Fruit fly (Drosophila melanogaster) whole organism, wandering third instar larva: ENCODE data around the gene CkIIbeta.

ENCODE experiments used
- Abd-B ChIP-seq: fragments of >200 bp; optimal IDR thresholded peaks from 2 replicates; lab custom pipeline; 2017; ENCODE audit warnings: missing biosample characterization, missing genetic modification characterization
- Dfd ChIP-seq: fragments of >200 bp; optimal IDR thresholded peaks from 2 replicates; lab custom pipeline; 2017; ENCODE audit warnings: missing biosample characterization, missing genetic modification characterization
- Jra ChIP-seq: sonication (Bioruptor generic); optimal IDR thresholded peaks from 2 replicates; lab custom pipeline; 2016; ENCODE audit warnings: missing biosample characterization, missing genetic modification characterization
- Mio ChIP-seq: sonication (Bioruptor generic); optimal IDR thresholded peaks from 2 replicates; lab custom pipeline; 2016; ENCODE audit warnings: missing biosample characterization, missing genetic modification characterization
- brk ChIP-seq: fragments of 200-800 bp; sonication (Bioruptor generic); optimal IDR thresholded peaks from 2 replicates; lab custom pipeline; 2016; ENCODE audit warnings: missing biosample characterization, mild to moderate bottlenecking, missing genetic modification characterization
- dmrt93B ChIP-seq: fragments of 200-800 bp; sonication (Bioruptor generic); optimal IDR thresholded peaks from 2 replicates; lab custom pipeline; 2018; ENCODE audit warnings: missing biosample characterization, mild to moderate bottlenecking, missing genetic modification characterization
- foxo ChIP-seq, 2 experiments: fragments of 200-800 bp; sonication (Bioruptor generic); optimal IDR thresholded peaks; 2 replicates in 1 of 2; 3 replicates in 1 of 2; lab custom pipeline; 2016 to 2017; ENCODE audit warnings: missing biosample characterization in 2 of 2, missing genetic modification characterization in 2 of 2
- fru ChIP-seq: fragments of 200-800 bp; sonication (Bioruptor generic); optimal IDR thresholded peaks from 3 replicates; lab custom pipeline; 2016; ENCODE audit warnings: missing biosample characterization, mild to moderate bottlenecking, missing genetic modification characterization
- h ChIP-seq: fragments of 200-800 bp; sonication (Bioruptor generic); optimal IDR thresholded peaks from 3 replicates; lab custom pipeline; 2016; ENCODE audit warnings: missing biosample characterization, mild to moderate bottlenecking, missing genetic modification characterization
- lola ChIP-seq: fragments of >200 bp; optimal IDR thresholded peaks from 2 replicates; lab custom pipeline; 2017; ENCODE audit warnings: missing biosample characterization, missing genetic modification characterization
- pan ChIP-seq: fragments of >200 bp; optimal IDR thresholded peaks from 2 replicates; lab custom pipeline; 2017
- psq ChIP-seq: fragments of 200-800 bp; sonication (Bioruptor generic); optimal IDR thresholded peaks from 3 replicates; lab custom pipeline; 2017; ENCODE audit warnings: missing biosample characterization, mild to moderate bottlenecking, missing genetic modification characterization, moderate library complexity
- tai ChIP-seq: sonication (Bioruptor generic); optimal IDR thresholded peaks from 2 replicates; lab custom pipeline; 2016; ENCODE audit warnings: missing biosample characterization, missing genetic modification characterization
- usp ChIP-seq: fragments of >200 bp; optimal IDR thresholded peaks from 2 replicates; lab custom pipeline; 2017; ENCODE audit warnings: missing biosample characterization, missing genetic modification characterization

dm6 chrX:11756892-11757291, 35.4 kb upstream of the CkIIbeta start:
- TF ChIP-seq h (GFP tag; lab: Kevin White, UChicago) (no peak), Mio (GFP tag; lab: Kevin White, UChicago) (no peak), Dfd (no peak), usp (GFP tag; lab: Kevin White, UChicago) (no peak), psq (GFP tag; lab: Kevin White, UChicago) (no peak), lola (GFP tag; lab: Kevin White, UChicago) (no peak), dmrt93B (no peak), Abd-B (GFP tag; lab: Kevin White, UChicago) (no peak), fru (GFP tag; lab: Kevin White, UChicago) (no peak), tai (GFP tag; lab: Kevin White, UChicago) (no peak), brk (GFP tag; lab: Kevin White, UChicago) (no peak), foxo (GFP tag; optimal IDR thresholded peaks at IDR 0.05; lab: Kevin White, UChicago) (no peak), pan (lab: Kevin White, UChicago) (no peak), Jra (GFP tag; lab: Kevin White, UChicago) (no peak)
